Fruit fly (Drosophila melanogaster) whole organism, embryonic: Measurements from ENCODE around the gene CG12539.
A peak's percentile ranks its signal among the peaks of the same experiment; 100 is the strongest.

ENCODE experiments used
- ATbp ChIP-seq: fragments of 200-800 bp; sonication (Bioruptor generic); optimal IDR thresholded peaks from 2 replicates; lab custom pipeline; 2017; ENCODE audit warnings: missing biosample characterization, mild to moderate bottlenecking, missing genetic modification characterization, missing genetic modification reagents
- Ada2b ChIP-seq: fragments of 200-800 bp; sonication (Bioruptor generic); IDR thresholded peaks from 2 replicates; pipeline ENCODE4 v1.3.6; 2022; ENCODE audit warnings: missing biosample characterization, missing genetic modification characterization
- CG10267 ChIP-seq: fragments of 200-800 bp; sonication (Bioruptor generic); optimal IDR thresholded peaks from 2 replicates; lab custom pipeline; 2018; ENCODE audit warnings: missing biosample characterization, mild to moderate bottlenecking, missing genetic modification characterization, moderate library complexity
- CG11093 ChIP-seq: fragments of 200-800 bp; sonication (Bioruptor generic); IDR thresholded peaks from 3 replicates; pipeline ENCODE4 v1.3.6; 2022; ENCODE audit warnings: missing biosample characterization, missing genetic modification characterization
- CG11560 ChIP-seq: fragments of 200-800 bp; sonication (Bioruptor generic); IDR thresholded peaks from 3 replicates; pipeline ENCODE4 v1.3.6; 2022; ENCODE audit warnings: missing biosample characterization, missing genetic modification characterization
- CG12219 ChIP-seq: fragments of 200-800 bp; sonication (Bioruptor generic); optimal IDR thresholded peaks from 3 replicates; lab custom pipeline; 2018; ENCODE audit warnings: missing biosample characterization, mild to moderate bottlenecking, missing genetic modification characterization
- CG15601 ChIP-seq: fragments of 200-800 bp; sonication (Bioruptor generic); optimal IDR thresholded peaks from 3 replicates; lab custom pipeline; 2019; ENCODE audit warnings: missing biosample characterization, mild to moderate bottlenecking, missing genetic modification characterization, moderate library complexity
- CG16779 ChIP-seq: fragments of 200-800 bp; sonication (Bioruptor generic); IDR thresholded peaks from 2 replicates; pipeline ENCODE4 v1.3.6; 2022; ENCODE audit warnings: missing biosample characterization, missing genetic modification characterization
- CG17802 ChIP-seq: fragments of 200-800 bp; sonication (Bioruptor generic); optimal IDR thresholded peaks from 2 replicates; lab custom pipeline; 2018; ENCODE audit warnings: missing biosample characterization, mild to moderate bottlenecking, missing genetic modification characterization, moderate library complexity
- CG33213 ChIP-seq: fragments of 200-800 bp; sonication (Bioruptor generic); optimal IDR thresholded peaks from 3 replicates; lab custom pipeline; 2016; ENCODE audit warnings: missing biosample characterization, missing genetic modification characterization
- CG33557 ChIP-seq: fragments of 200-800 bp; sonication (Bioruptor generic); optimal IDR thresholded peaks from 2 replicates; lab custom pipeline; 2019; ENCODE audit warnings: missing biosample characterization, mild to moderate bottlenecking, missing genetic modification characterization, moderate library complexity
- CG4730 ChIP-seq: fragments of 200-800 bp; sonication (Bioruptor generic); IDR thresholded peaks from 2 replicates; pipeline ENCODE4 v1.3.6; 2022; ENCODE audit warnings: missing biosample characterization, missing genetic modification characterization
- CG5180 ChIP-seq: fragments of 200-800 bp; sonication (Bioruptor generic); optimal IDR thresholded peaks from 3 replicates; lab custom pipeline; 2017; ENCODE audit warnings: missing biosample characterization, missing genetic modification characterization, mild to moderate bottlenecking, moderate library complexity, missing genetic modification reagents
- CG6175 ChIP-seq: fragments of 200-800 bp; sonication (Bioruptor generic); IDR thresholded peaks from 3 replicates; pipeline ENCODE4 v1.3.6; 2022; ENCODE audit warnings: missing biosample characterization, missing genetic modification characterization
- CG6689 ChIP-seq: fragments of 200-800 bp; sonication (Bioruptor generic); IDR thresholded peaks from 2 replicates; pipeline ENCODE4 v1.3.6; 2022; ENCODE audit warnings: missing biosample characterization, missing genetic modification characterization
- CG7987 ChIP-seq: fragments of 200-800 bp; sonication (Bioruptor generic); optimal IDR thresholded peaks from 2 replicates; lab custom pipeline; 2018; ENCODE audit warnings: missing biosample characterization, mild to moderate bottlenecking, missing genetic modification characterization, moderate library complexity
- CG9876 ChIP-seq: fragments of 200-800 bp; sonication (Bioruptor generic); optimal IDR thresholded peaks from 2 replicates; lab custom pipeline; 2016; ENCODE audit warnings: missing biosample characterization, missing genetic modification characterization
- CoRest ChIP-seq: fragments of 200-800 bp; sonication (Bioruptor generic); optimal IDR thresholded peaks from 3 replicates; lab custom pipeline; 2018; ENCODE audit warnings: missing biosample characterization, mild to moderate bottlenecking, missing genetic modification characterization, moderate library complexity
- D19B ChIP-seq: fragments of 200-800 bp; sonication (Bioruptor generic); optimal IDR thresholded peaks from 2 replicates; lab custom pipeline; 2017; ENCODE audit warnings: missing biosample characterization, mild to moderate bottlenecking, missing genetic modification characterization
- Dref ChIP-seq: fragments of 200-800 bp; sonication (Bioruptor generic); IDR thresholded peaks from 2 replicates; pipeline ENCODE4 v1.3.6; 2022; ENCODE audit warnings: missing biosample characterization, missing genetic modification characterization
- Eip74EF ChIP-seq, 2 experiments: fragments of 200-800 bp in 1 of 2; fragments of >200 bp in 1 of 2; sonication (Bioruptor generic) in 1 of 2; optimal IDR thresholded peaks; 2 replicates each; lab custom pipeline; 2017 to 2019; ENCODE audit warnings: missing biosample characterization in 2 of 2, missing genetic modification characterization in 2 of 2, mild to moderate bottlenecking in 1 of 2, moderate library complexity in 1 of 2
- Ets65A ChIP-seq: fragments of 200-800 bp; sonication (Bioruptor generic); peaks from one replicate; lab custom pipeline; 2016; ENCODE audit warnings: missing biosample characterization, missing genetic modification characterization
- PHDP ChIP-seq: fragments of 200-800 bp; sonication (Bioruptor generic); optimal IDR thresholded peaks from 3 replicates; lab custom pipeline; 2018; ENCODE audit warnings: missing biosample characterization, mild to moderate bottlenecking, missing genetic modification characterization, moderate library complexity
- Poxn ChIP-seq: fragments of 200-800 bp; sonication (Bioruptor generic); IDR thresholded peaks from 2 replicates; pipeline ENCODE4 v1.3.6; 2022; ENCODE audit warnings: missing biosample characterization, missing genetic modification characterization
- Ptx1 ChIP-seq: fragments of 200-800 bp; sonication (Bioruptor generic); IDR thresholded peaks from 2 replicates; pipeline ENCODE4 v1.3.6; 2022; ENCODE audit warnings: missing biosample characterization, missing genetic modification characterization
- Sox100B ChIP-seq: fragments of 200-800 bp; sonication (Bioruptor generic); optimal IDR thresholded peaks from 3 replicates; lab custom pipeline; 2018; ENCODE audit warnings: missing biosample characterization, mild to moderate bottlenecking, missing genetic modification characterization
- Taf1 ChIP-seq: fragments of 200-800 bp; sonication (Bioruptor generic); IDR thresholded peaks from 2 replicates; pipeline ENCODE4 v1.3.6; 2022; ENCODE audit warnings: missing biosample characterization, missing genetic modification characterization
- Xrp1 ChIP-seq: fragments of 200-800 bp; sonication (Bioruptor generic); IDR thresholded peaks from 2 replicates; pipeline ENCODE4 v1.3.6; 2022; ENCODE audit warnings: missing biosample characterization, missing genetic modification characterization
- YL-1 ChIP-seq: fragments of 200-800 bp; sonication (Bioruptor generic); optimal IDR thresholded peaks from 3 replicates; lab custom pipeline; 2017; ENCODE audit warnings: missing biosample characterization, mild to moderate bottlenecking, missing genetic modification characterization
- aop ChIP-seq: fragments of 200-800 bp; sonication (Bioruptor generic); IDR thresholded peaks from 2 replicates; pipeline ENCODE4 v1.3.6; 2022; ENCODE audit warnings: missing biosample characterization, missing genetic modification characterization
- ase ChIP-seq: fragments of 200-800 bp; sonication (Bioruptor generic); IDR thresholded peaks from 3 replicates; pipeline ENCODE4 v1.3.6; 2022; ENCODE audit warnings: missing biosample characterization, missing genetic modification characterization
- ato ChIP-seq: fragments of 200-800 bp; sonication (Bioruptor generic); IDR thresholded peaks from 2 replicates; pipeline ENCODE4 v1.3.6; 2022; ENCODE audit warnings: missing biosample characterization, missing genetic modification characterization; ENCODE audit not compliant: partially characterized antibody
- br ChIP-seq: fragments of >200 bp; optimal IDR thresholded peaks from 2 replicates; lab custom pipeline; 2017
- cato ChIP-seq: fragments of 200-800 bp; sonication (Bioruptor generic); optimal IDR thresholded peaks from 2 replicates; lab custom pipeline; 2016; ENCODE audit warnings: missing biosample characterization, missing genetic modification characterization, borderline replicate concordance
- dmrt99B ChIP-seq: fragments of 200-800 bp; sonication (Bioruptor generic); optimal IDR thresholded peaks from 2 replicates; lab custom pipeline; 2018; ENCODE audit warnings: missing biosample characterization, mild to moderate bottlenecking, missing genetic modification characterization, moderate library complexity
- emc ChIP-seq: fragments of 200-800 bp; sonication (Bioruptor generic); optimal IDR thresholded peaks from 2 replicates; lab custom pipeline; 2016; ENCODE audit warnings: missing biosample characterization, missing genetic modification characterization
- ewg ChIP-seq: fragments of 200-800 bp; sonication (Bioruptor generic); optimal IDR thresholded peaks from 3 replicates; lab custom pipeline; 2017; ENCODE audit warnings: mild to moderate bottlenecking, missing biosample characterization, missing genetic modification reagents, missing genetic modification characterization
- gcm ChIP-seq: fragments of 200-800 bp; sonication (Bioruptor generic); optimal IDR thresholded peaks from 2 replicates; lab custom pipeline; 2019; ENCODE audit warnings: missing biosample characterization, mild to moderate bottlenecking, missing genetic modification characterization, moderate library complexity
- her ChIP-seq: fragments of 200-800 bp; sonication (Bioruptor generic); optimal IDR thresholded peaks from 2 replicates; lab custom pipeline; 2016; ENCODE audit warnings: missing biosample characterization, missing genetic modification characterization
- nau ChIP-seq: fragments of 200-800 bp; sonication (Bioruptor generic); optimal IDR thresholded peaks from 3 replicates; lab custom pipeline; 2017; ENCODE audit warnings: missing biosample characterization, mild to moderate bottlenecking, missing genetic modification characterization, missing genetic modification reagents
- pan ChIP-seq, 4 experiments: fragments of >200 bp in 3 of 4; fragments of 200-800 bp in 1 of 4; sonication (Bioruptor generic) in 1 of 4; optimal IDR thresholded peaks in 3 of 4; IDR thresholded peaks in 1 of 4; 2 replicates each; pipeline versions ENCODE4 v1.3.6 to Lab custom; 2017 to 2022; ENCODE audit warnings: missing biosample characterization in 2 of 4, missing genetic modification characterization in 2 of 4, mixed read lengths in 1 of 4
- pho ChIP-seq: fragments of 200-800 bp; sonication (Bioruptor generic); optimal IDR thresholded peaks from 2 replicates; lab custom pipeline; 2016; ENCODE audit warnings: missing biosample characterization, missing genetic modification characterization
- prd ChIP-seq, 3 experiments: fragments of >200 bp in 2 of 3; fragments of 200-800 bp in 1 of 3; sonication (Bioruptor generic) in 1 of 3; optimal IDR thresholded peaks in 2 of 3; IDR thresholded peaks in 1 of 3; 2 replicates in 2 of 3; 3 replicates in 1 of 3; pipeline versions ENCODE4 v1.3.6 to Lab custom; 2017 to 2022; ENCODE audit warnings: missing biosample characterization in 1 of 3, missing genetic modification characterization in 1 of 3
- ranshi ChIP-seq: fragments of 200-800 bp; sonication (Bioruptor generic); IDR thresholded peaks from 2 replicates; pipeline ENCODE4 v1.3.6; 2022; ENCODE audit warnings: missing biosample characterization, missing genetic modification characterization
- ro ChIP-seq: fragments of 200-800 bp; sonication (Bioruptor generic); IDR thresholded peaks from 2 replicates; pipeline ENCODE4 v1.3.6; 2022; ENCODE audit warnings: missing biosample characterization, missing genetic modification characterization
- sima ChIP-seq: fragments of 200-800 bp; sonication (Bioruptor generic); optimal IDR thresholded peaks from 2 replicates; lab custom pipeline; 2016; ENCODE audit warnings: missing biosample characterization, missing genetic modification characterization
- ssp ChIP-seq: fragments of 200-800 bp; sonication (Bioruptor generic); IDR thresholded peaks from 2 replicates; pipeline ENCODE4 v1.3.6; 2022; ENCODE audit warnings: missing biosample characterization, missing genetic modification characterization
- ttk ChIP-seq: fragments of 200-800 bp; sonication (Bioruptor generic); IDR thresholded peaks from 2 replicates; pipeline ENCODE4 v2.1.2; 2022; ENCODE audit warnings: missing biosample characterization, missing genetic modification characterization
- zfh1 ChIP-seq: fragments of 200-800 bp; sonication (Bioruptor generic); IDR thresholded peaks from 3 replicates; pipeline ENCODE4 v1.3.6; 2022; ENCODE audit warnings: missing biosample characterization, missing genetic modification characterization

The CG12539 gene

DNA sequence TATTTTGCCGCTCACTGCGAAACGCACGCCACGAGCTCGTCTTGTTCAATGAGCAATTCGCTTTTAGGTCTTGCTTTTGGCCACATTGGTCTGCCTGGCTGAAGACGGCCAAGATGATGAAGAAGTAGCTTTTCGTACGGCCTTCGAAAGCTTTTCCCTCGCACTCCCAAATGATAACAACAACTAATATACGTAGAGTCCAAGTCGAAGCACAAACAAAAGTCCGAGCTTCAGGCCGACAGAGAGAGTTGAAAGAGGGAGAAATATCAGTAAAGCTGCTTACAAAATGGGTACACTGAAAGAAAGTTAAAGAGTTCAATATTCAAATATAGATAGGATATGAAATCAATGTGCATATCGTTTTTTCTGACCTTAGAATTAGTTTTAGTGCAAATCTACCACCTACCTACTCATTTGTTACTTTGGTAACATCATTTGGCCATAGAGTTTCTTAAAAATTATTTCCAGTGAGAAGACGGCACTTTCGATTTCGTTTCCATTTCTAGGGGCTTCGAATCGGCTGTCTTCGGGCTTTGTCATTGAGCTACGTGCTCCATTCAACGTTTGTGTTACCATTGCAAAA, 38.1 kb upstream of the CG12539 start, which contains the start of the genes CG45064 and CG45065 (continued):
- TF ChIP-seq CoRest (tag; lab: Kevin White, UChicago) (peak; percentile 86), nau (peak; percentile 75), YL-1 (GFP tag; lab: Kevin White, UChicago) (peak; percentile 9), CG15601 (tag; lab: Kevin White, UChicago) (peak; percentile 89), cato (GFP tag; lab: Kevin White, UChicago) (peak; percentile 76), Eip74EF (GFP tag; optimal IDR thresholded peaks at IDR 0.05; lab: Kevin White, UChicago) (peak in 1 of 2 experiments; percentile 90), CG5180 (GFP tag; lab: Kevin White, UChicago) (peak; percentile 78), Poxn (no peak), sima (peak; percentile 24), dmrt99B (tag; lab: Kevin White, UChicago) (peak; percentile 95), CG6689 (peak; percentile 79), Sox100B (GFP tag; lab: Kevin White, UChicago) (peak; percentile 86), gcm (GFP tag; lab: Kevin White, UChicago) (peak; percentile 84), CG11093 (GFP tag; lab: Robert Waterston, UW) (peak; percentile 76), emc (GFP tag; lab: Kevin White, UChicago) (peak; percentile 64), CG9876 (GFP tag; lab: Kevin White, UChicago) (peak; percentile 45), Dref (GFP tag; lab: Robert Waterston, UW) (no peak), CG33557 (GFP tag; lab: Kevin White, UChicago) (no peak), ro (GFP tag; lab: Robert Waterston, UW) (peak; percentile 67), Xrp1 (peak; percentile 87), ssp (GFP tag; lab: Robert Waterston, UW) (peak; percentile 73), prd (optimal IDR thresholded peaks at IDR 0.05; lab: Kevin White, UChicago) (no peak), prd (GFP tag; IDR thresholded peaks at IDR 0.05; lab: Robert Waterston, UW) (peak; percentile 84), ase (GFP tag; lab: Robert Waterston, UW) (peak; percentile 76), aop (peak; percentile 41; the same call in 1 of the 2 replicates), Ets65A (GFP tag; lab: Kevin White, UChicago) (peak; percentile 96), CG17802 (tag; lab: Kevin White, UChicago) (peak; percentile 58), zfh1 (GFP tag; lab: Robert Waterston, UW) (peak; percentile 89), CG4730 (GFP tag; lab: Robert Waterston, UW) (peak; percentile 73), Taf1 (GFP tag; lab: Robert Waterston, UW) (no peak), Ptx1 (GFP tag; lab: Robert Waterston, UW) (peak; percentile 88), ato (GFP tag; lab: Robert Waterston, UW) (no peak), D19B (GFP tag; lab: Kevin White, UChicago) (peak; percentile 11), ATbp (GFP tag; lab: Kevin White, UChicago) (peak; percentile 93), ttk (GFP tag; lab: Robert Waterston, UW) (peak; percentile 93), pan (optimal IDR thresholded peaks at IDR 0.05; lab: Kevin White, UChicago) (no peak), pan (GFP tag; optimal IDR thresholded peaks at IDR 0.05 in 1 of 2, IDR thresholded peaks at IDR 0.05 in 1 of 2) (peak in 1 of 2 experiments; percentile 79), CG11560 (tag; lab: Robert Waterston, UW) (peak; percentile 55; the same call in 2 of the 3 replicates), CG7987 (GFP tag; lab: Kevin White, UChicago) (no peak), CG6175 (GFP tag; lab: Robert Waterston, UW) (no peak), CG16779 (GFP tag; lab: Robert Waterston, UW) (0 out of 2 replicates have a peak, but pooled peaks have one; percentile 38), Ada2b (GFP tag; lab: Robert Waterston, UW) (peak; percentile 69; the same call in 1 of the 2 replicates), her (GFP tag; lab: Kevin White, UChicago) (peak; percentile 77), PHDP (tag; lab: Kevin White, UChicago) (peak; percentile 84), br (lab: Kevin White, UChicago) (no peak), CG12219 (peak; percentile 83), CG10267 (tag; lab: Kevin White, UChicago) (peak; percentile 76), CG33213 (GFP tag; lab: Kevin White, UChicago) (peak; percentile 68), pho (GFP tag; lab: Kevin White, UChicago) (peak; percentile 73), ranshi (GFP tag; lab: Robert Waterston, UW) (peak; percentile 77), ewg (GFP tag; lab: Kevin White, UChicago) (peak; percentile 83)
